Fruit fly (Drosophila melanogaster): Measurements from ENCODE around the gene CG13926.

DNA sequence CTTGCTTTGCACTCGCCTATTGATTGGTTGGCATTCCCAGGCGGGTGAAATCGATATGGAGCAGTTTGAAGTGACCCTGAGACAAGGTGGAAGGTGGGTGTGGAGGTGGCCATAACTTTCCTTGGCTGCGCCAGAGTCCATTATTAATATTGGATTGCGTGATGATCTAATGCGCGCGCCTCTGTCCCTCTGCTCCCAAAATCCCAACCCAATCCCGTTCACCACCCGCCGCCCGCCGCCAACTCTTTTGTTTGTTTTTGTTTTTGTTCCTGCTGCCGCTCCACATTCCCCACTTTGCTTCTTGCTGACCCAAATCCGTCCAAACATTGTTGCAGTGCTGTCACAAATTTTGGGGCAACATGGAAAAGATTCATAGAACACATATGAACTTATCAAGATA is 46.9 kb downstream of the CG13926 start:
- TF ChIP-seq OdsH (GFP tag; optimal IDR thresholded peaks at IDR 0.05) = no peak
- no peak for TF ChIP-seq Ets21C (GFP tag; optimal IDR thresholded peaks at IDR 0.05)
- TF ChIP-seq net (GFP tag; optimal IDR thresholded peaks at IDR 0.05) = no peak
- no peak for TF ChIP-seq CG6792 (GFP tag; optimal IDR thresholded peaks at IDR 0.05)
- TF ChIP-seq pdm3 (GFP tag; optimal IDR thresholded peaks at IDR 0.05) = no peak
